Worm (Caenorhabditis elegans) whole organism, mixed stage, embryonic: ENCODE measurements around the gene best-12.

Experiments used
- M03D4.4 ChIP-seq: sonication (generic microtip); optimal IDR thresholded peaks from 2 replicates; lab custom pipeline; 2017; ENCODE audit warnings: mild to moderate bottlenecking, missing genetic modification characterization, missing compliant biosample characterization
- blmp-1 ChIP-seq: fragments of 150-350 bp; optimal IDR thresholded peaks from 2 replicates; lab custom pipeline; 2014; ENCODE audit warnings: missing biosample characterization, missing genetic modification characterization
- ceh-39 ChIP-seq: fragments of 150-350 bp; optimal IDR thresholded peaks from 2 replicates; lab custom pipeline; 2014; ENCODE audit warnings: missing biosample characterization, missing genetic modification characterization
- ceh-43 ChIP-seq: fragments of 200-800 bp; sonication (Bioruptor generic); optimal IDR thresholded peaks from 2 replicates; lab custom pipeline; 2018; ENCODE audit warnings: mild to moderate bottlenecking, missing genetic modification characterization, moderate library complexity, missing compliant biosample characterization
- ceh-83 ChIP-seq: fragments of 200-800 bp; sonication (Bioruptor generic); optimal IDR thresholded peaks from 2 replicates; lab custom pipeline; 2018; ENCODE audit warnings: mild to moderate bottlenecking, missing genetic modification characterization, missing compliant biosample characterization
- ces-1 ChIP-seq: fragments of 150-350 bp; optimal IDR thresholded peaks from 2 replicates; lab custom pipeline; 2014; ENCODE audit warnings: missing biosample characterization, missing genetic modification reagents, missing genetic modification characterization
- drap-1 ChIP-seq: fragments of 200-800 bp; sonication (Bioruptor generic); optimal IDR thresholded peaks from 3 replicates; lab custom pipeline; 2018; ENCODE audit warnings: mild to moderate bottlenecking, missing genetic modification characterization, missing compliant biosample characterization
- elt-1 ChIP-seq: sonication (generic microtip); optimal IDR thresholded peaks from 2 replicates; lab custom pipeline; 2017; ENCODE audit warnings: missing genetic modification characterization, mild to moderate bottlenecking, missing compliant biosample characterization, antibody characterized with exemption, moderate library complexity, borderline replicate concordance; ENCODE audit not compliant: insufficient read depth
- elt-3 ChIP-seq: fragments of 150-350 bp; optimal IDR thresholded peaks from 2 replicates; lab custom pipeline; 2014; ENCODE audit warnings: missing biosample characterization, missing genetic modification characterization
- flh-1 ChIP-seq: fragments of 200-800 bp; sonication (Bioruptor generic); optimal IDR thresholded peaks from 2 replicates; lab custom pipeline; 2018; ENCODE audit warnings: mild to moderate bottlenecking, missing genetic modification characterization, moderate library complexity, missing compliant biosample characterization
- ham-2 ChIP-seq: fragments of 200-800 bp; sonication (Bioruptor generic); optimal IDR thresholded peaks from 2 replicates; lab custom pipeline; 2018; ENCODE audit warnings: mild to moderate bottlenecking, missing genetic modification characterization, missing compliant biosample characterization
- hlh-1 ChIP-seq: fragments of 150-350 bp; optimal IDR thresholded peaks from 2 replicates; lab custom pipeline; 2014; ENCODE audit warnings: missing biosample characterization, missing genetic modification reagents, missing genetic modification characterization
- lin-13 ChIP-seq: fragments of 150-350 bp; optimal IDR thresholded peaks from 2 replicates; lab custom pipeline; 2014; ENCODE audit warnings: missing biosample characterization, missing genetic modification characterization
- lin-32 ChIP-seq: fragments of 200-800 bp; sonication (Bioruptor generic); optimal IDR thresholded peaks from 2 replicates; lab custom pipeline; 2018; ENCODE audit warnings: mild to moderate bottlenecking, missing genetic modification characterization, missing compliant biosample characterization
- lsy-2 ChIP-seq: fragments of 150-350 bp; optimal IDR thresholded peaks from 2 replicates; lab custom pipeline; 2014; ENCODE audit warnings: missing biosample characterization, missing genetic modification characterization
- mab-5 ChIP-seq: fragments of 150-350 bp; optimal IDR thresholded peaks from 2 replicates; lab custom pipeline; 2014; ENCODE audit warnings: missing biosample characterization, missing genetic modification characterization
- mls-2 ChIP-seq: sonication (generic microtip); optimal IDR thresholded peaks from 2 replicates; lab custom pipeline; 2016; ENCODE audit warnings: mild to moderate bottlenecking, missing genetic modification characterization, moderate library complexity, missing compliant biosample characterization
- nhr-12 ChIP-seq: fragments of 150-350 bp; optimal IDR thresholded peaks from 2 replicates; lab custom pipeline; 2014; ENCODE audit warnings: missing biosample characterization, missing genetic modification characterization
- nhr-237 ChIP-seq: fragments of 150-350 bp; optimal IDR thresholded peaks from 2 replicates; lab custom pipeline; 2014; ENCODE audit warnings: missing biosample characterization, missing genetic modification characterization
- nhr-28 ChIP-seq: fragments of 150-350 bp; optimal IDR thresholded peaks from 2 replicates; lab custom pipeline; 2014; ENCODE audit warnings: missing biosample characterization, missing genetic modification characterization
- nhr-76 ChIP-seq: sonication (generic microtip); optimal IDR thresholded peaks from 2 replicates; lab custom pipeline; 2017; ENCODE audit warnings: missing biosample characterization, missing genetic modification characterization
- pha-4 ChIP-seq: fragments of 150-350 bp; optimal IDR thresholded peaks from 2 replicates; lab custom pipeline; 2018; ENCODE audit warnings: missing biosample characterization, missing genetic modification reagents, missing genetic modification characterization
- sem-2 ChIP-seq: fragments of 200-800 bp; sonication (Bioruptor generic); optimal IDR thresholded peaks from 2 replicates; lab custom pipeline; 2018; ENCODE audit warnings: mild to moderate bottlenecking, missing genetic modification characterization, missing compliant biosample characterization
- sptf-1 ChIP-seq: sonication (generic microtip); optimal IDR thresholded peaks from 2 replicates; lab custom pipeline; 2017; ENCODE audit warnings: mild to moderate bottlenecking, missing genetic modification characterization, moderate library complexity, missing compliant biosample characterization
- unc-120 ChIP-seq: sonication (generic microtip); optimal IDR thresholded peaks from 2 replicates; lab custom pipeline; 2017; ENCODE audit warnings: missing genetic modification characterization, missing compliant biosample characterization; ENCODE audit not compliant: poor library complexity, severe bottlenecking
- unc-62 ChIP-seq: fragments of 150-350 bp; optimal IDR thresholded peaks from 2 replicates; lab custom pipeline; 2014; ENCODE audit warnings: missing biosample characterization, missing genetic modification reagents, missing genetic modification characterization
- zip-8 ChIP-seq: fragments of 150-350 bp; optimal IDR thresholded peaks from 2 replicates; lab custom pipeline; 2014; ENCODE audit warnings: missing biosample characterization, missing genetic modification characterization
- ztf-11 ChIP-seq: fragments of 150-350 bp; optimal IDR thresholded peaks from 2 replicates; lab custom pipeline; 2014; ENCODE audit warnings: missing biosample characterization, missing genetic modification characterization

The best-12 gene

ce11 chrV:16053373-16053772 is 4.1 kb downstream of the best-12 start, which contains the start of gene F14H3.3:
Gene F14H3.3 (minus strand): TSS chrV:16053473.
- TF ChIP-seq nhr-237 (tag; lab: Kevin White, UChicago): no peak

DNA sequence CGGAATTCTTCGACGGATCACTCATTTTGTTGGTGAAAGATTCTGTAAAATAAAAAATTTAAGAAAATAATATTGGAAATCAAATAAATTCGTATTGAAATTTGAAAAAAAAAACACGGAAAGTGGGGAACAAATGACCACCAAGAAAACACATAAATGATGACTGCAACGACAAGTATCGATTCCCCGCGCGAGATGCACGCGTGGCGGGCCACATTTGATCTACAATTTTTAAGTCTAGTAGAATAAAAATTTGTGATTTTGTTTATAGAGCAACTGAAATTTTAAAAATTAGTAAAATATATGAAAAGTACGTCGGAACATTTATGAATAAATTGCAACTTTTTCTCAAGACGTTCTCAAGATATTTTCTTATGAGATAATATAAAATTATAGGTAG is 5.8 kb downstream of the best-12 start, which contains the start of gene F14H3.4:
F14H3.4 (minus strand) TSS at position 42 of the 400 bp plus-strand sequence.
- TF ChIP-seq pha-4 (tag; lab: Kevin White, UChicago) (no peak), unc-120 (tag; lab: Kevin White, UChicago) (no peak), nhr-28 (tag; lab: Kevin White, UChicago) (no peak), ztf-11 (no peak), sptf-1 (tag; lab: Kevin White, UChicago) (no peak), blmp-1 (tag; lab: Kevin White, UChicago) (no peak), flh-1 (GFP tag; lab: Kevin White, UChicago) (no peak), lsy-2 (no peak)

DNA sequence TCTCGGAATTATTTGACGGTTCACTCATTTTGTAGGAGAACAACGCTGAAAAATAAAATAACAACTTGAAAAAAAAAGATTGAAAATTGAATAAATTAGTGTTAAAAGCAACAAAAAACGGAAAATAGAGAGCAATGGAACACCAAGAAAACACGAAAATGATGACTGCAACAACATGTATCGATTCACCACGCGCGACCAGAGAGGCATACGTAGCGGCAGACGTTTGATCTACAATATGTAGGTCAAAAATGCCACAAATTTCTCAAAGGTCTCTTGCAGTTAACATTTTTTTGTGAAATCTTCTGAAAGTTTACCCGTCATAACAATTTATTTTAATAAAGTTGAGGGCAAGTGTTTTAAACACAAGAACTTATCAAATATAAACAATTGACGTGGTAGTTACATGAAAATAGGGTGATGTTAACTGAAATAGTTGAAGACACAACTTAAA is 7.8 kb downstream of the best-12 start, which contains the start of gene F14H3.5:
F14H3.5 (minus strand) TSS at position 51 of the 454 bp plus-strand sequence.
- TF ChIP-seq ztf-11 (no peak), blmp-1 (tag; lab: Kevin White, UChicago) (no peak), ceh-43 (no peak), mls-2 (tag; lab: Kevin White, UChicago) (no peak), nhr-12 (tag; lab: Kevin White, UChicago) (no peak), pha-4 (tag; lab: Kevin White, UChicago) (no peak), sptf-1 (tag; lab: Kevin White, UChicago) (no peak)

DNA sequence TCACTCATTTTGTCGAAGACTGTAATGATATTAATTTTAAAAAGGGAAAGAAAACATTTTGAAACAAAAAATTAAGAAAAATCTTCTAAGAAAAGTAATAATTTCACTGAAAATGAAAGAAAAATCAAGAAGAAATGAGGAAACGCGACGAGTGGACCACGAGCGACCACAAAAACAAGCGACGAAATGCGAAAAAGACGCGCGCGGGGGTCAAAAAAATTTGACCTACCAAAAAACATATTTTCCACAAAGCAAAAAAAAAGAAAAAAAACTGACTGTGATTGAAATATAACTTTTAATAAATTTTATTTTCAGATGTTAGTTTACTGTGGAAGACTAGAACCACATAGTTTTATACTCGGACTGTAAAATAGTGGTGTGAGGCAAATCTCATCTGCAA is 9.6 kb downstream of the best-12 start, which contains the start of gene F14H3.6:
F14H3.6 (minus strand) TSS at position 22 of the 400 bp plus-strand sequence.
- TF ChIP-seq elt-1 (tag; lab: Kevin White, UChicago): no peak
- no peak for TF ChIP-seq blmp-1 (tag; lab: Kevin White, UChicago)
- no peak for TF ChIP-seq flh-1 (GFP tag; lab: Kevin White, UChicago)
- no peak for TF ChIP-seq mab-5 (tag; lab: Kevin White, UChicago)
- TF ChIP-seq lin-32 (GFP tag; lab: Kevin White, UChicago): no peak
- TF ChIP-seq sem-2 (GFP tag; lab: Kevin White, UChicago): no peak
- no peak for TF ChIP-seq M03D4.4 (tag; lab: Kevin White, UChicago)
- TF ChIP-seq pha-4 (tag; lab: Kevin White, UChicago): no peak
- TF ChIP-seq ham-2 (GFP tag; lab: Kevin White, UChicago): no peak
- no peak for TF ChIP-seq nhr-76 (tag; lab: Kevin White, UChicago)
- no peak for TF ChIP-seq ceh-83 (GFP tag; lab: Kevin White, UChicago)
- TF ChIP-seq elt-3 (tag; lab: Kevin White, UChicago): no peak
- no peak for TF ChIP-seq unc-62 (GFP tag; lab: Kevin White, UChicago)
- no peak for TF ChIP-seq nhr-28 (tag; lab: Kevin White, UChicago)
- TF ChIP-seq ceh-39 (tag; lab: Kevin White, UChicago): no peak
- no peak for TF ChIP-seq ces-1 (GFP tag; lab: Kevin White, UChicago)
- TF ChIP-seq nhr-237 (tag; lab: Kevin White, UChicago): no peak
- no peak for TF ChIP-seq lin-13 (tag; lab: Kevin White, UChicago)

DNA sequence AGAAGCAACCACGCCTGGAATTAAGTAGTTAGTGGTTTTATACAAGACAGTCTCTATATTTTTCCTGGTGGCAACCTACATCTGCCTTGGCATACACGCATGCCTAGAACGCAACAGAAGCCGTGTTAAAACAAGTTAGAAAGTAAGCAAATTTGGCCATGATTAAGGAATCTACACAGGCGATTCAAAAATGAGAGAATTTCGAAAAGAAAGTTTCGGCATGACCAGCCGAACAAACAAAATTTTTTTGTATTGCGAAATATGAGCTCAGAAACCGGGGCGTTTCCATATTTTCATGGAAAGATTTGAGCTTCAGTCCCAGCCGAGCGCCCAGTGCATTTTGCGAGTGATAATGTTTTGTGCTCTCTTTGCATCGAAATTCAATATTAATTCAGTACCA is 10.9 kb downstream of the best-12 start, which contains the start of gene F14H3.15:
F14H3.15 (minus strand) TSS at position 101 of the 400 bp plus-strand sequence.
- no peak for TF ChIP-seq zip-8 (tag; lab: Kevin White, UChicago)
- TF ChIP-seq, all 35 proteins: peak for 0

DNA sequence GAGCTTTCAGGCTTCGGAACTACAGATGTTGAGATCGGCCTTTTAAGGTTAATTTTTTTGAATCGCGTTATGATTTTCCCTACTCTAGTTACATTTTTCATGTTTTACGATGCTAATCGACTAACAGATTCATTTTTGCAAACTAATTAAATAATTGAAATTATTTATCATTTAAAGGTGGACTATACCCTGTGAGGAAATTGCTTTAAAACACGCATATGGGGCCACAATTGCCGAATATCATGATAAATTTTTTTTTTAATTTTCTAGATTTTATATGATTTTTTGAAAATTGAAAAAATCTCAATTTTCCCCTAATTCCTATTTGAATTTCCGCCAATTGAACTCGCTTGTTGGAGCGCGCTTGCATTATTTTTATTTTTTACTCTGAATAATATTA is 12.7 kb downstream of the best-12 start, which contains the start of gene fbxa-100:
fbxa-100 (minus strand) TSS at position 101 of the 400 bp plus-strand sequence.
- TF ChIP-seq hlh-1 (tag; lab: Kevin White, UChicago) (no peak), blmp-1 (tag; lab: Kevin White, UChicago) (no peak), drap-1 (GFP tag; lab: Kevin White, UChicago) (no peak), unc-62 (GFP tag; lab: Kevin White, UChicago) (no peak), zip-8 (tag; lab: Kevin White, UChicago) (no peak)
